Fruit fly (Drosophila melanogaster): ENCODE data around the gene CG10512.

DNA sequence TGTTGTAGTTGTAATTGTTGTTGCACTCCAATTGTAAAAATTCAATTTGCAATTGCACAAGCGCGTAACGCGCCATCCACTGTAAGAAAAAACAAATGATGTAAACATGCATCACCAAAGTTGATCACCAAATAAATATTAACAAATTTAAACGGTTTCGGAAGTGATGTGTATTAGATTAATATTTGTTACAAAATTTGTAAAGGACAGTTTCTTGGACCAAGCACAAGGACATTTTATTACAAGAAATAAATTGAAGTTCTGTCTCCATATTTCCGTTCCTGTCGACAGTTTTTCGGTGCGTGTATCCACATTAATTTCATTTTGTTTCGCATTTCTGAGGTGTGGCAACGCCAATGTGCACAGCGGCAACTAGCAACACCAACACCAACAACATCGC is 27.0 kb downstream of the CG10512 start:
- TF ChIP-seq CG8478 (optimal IDR thresholded peaks at IDR 0.05) (no peak), CTCF (optimal IDR thresholded peaks at IDR 0.05) (no peak)

All from S2 (cell line).